Worm (Caenorhabditis elegans): Measurements from ENCODE around the gene F55G7.1.
A peak's percentile ranks its signal among the peaks of the same experiment; 100 is the strongest.

The F55G7.1 gene

DNA sequence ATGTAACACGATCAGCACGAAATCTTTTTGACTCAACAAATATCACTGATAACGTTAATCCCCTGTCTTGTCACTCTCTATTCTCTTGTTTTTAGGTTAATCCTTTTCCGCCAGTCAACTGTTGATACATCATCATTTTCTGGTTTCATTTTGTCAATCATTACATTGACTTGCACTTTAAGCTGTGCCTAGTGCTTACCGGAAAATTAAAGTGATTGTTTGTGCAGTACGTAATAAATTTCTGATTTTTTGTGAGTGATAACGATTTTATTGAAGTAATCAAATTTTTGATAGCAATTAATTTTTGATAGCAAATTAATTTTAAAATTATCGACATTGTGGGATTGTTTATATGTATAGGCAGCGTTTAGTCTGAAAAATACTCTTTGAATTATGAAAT, 15.1 kb upstream of the F55G7.1 start (continued):
- TF ChIP-seq sea-2 (GFP tag; optimal IDR thresholded peaks at IDR 0.05) (no peak), nhr-237 (tag; optimal IDR thresholded peaks at IDR 0.05) (no peak)

DNA sequence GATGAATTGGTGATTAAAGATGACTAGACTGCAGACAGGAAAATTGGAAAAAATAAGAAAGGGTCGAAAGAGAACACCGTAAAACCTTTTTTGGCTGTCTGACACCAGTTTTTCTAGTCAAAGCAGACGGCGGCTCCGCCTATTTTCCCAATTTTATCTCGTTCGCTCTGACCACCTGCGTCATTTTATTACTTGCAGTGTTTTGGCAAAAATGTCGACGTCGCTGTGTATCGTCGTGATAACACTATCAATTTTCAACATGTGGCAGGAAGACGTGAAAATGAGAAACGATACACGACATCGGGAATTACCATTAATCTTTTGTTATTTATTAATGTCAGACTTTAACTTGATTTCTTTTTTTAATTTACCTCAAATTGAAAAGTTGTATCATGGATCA, 14.2 kb upstream of the F55G7.1 start, which contains the start of gene Y62H9A.15:
TSS of gene Y62H9A.15 (minus strand) at position 100 of the 400 bp plus-strand sequence.
- TF ChIP-seq elt-3 (tag; optimal IDR thresholded peaks at IDR 0.05), result no peak
- TF ChIP-seq ceh-28 (tag; optimal IDR thresholded peaks at IDR 0.05), result no peak
- TF ChIP-seq elt-2 (tag; optimal IDR thresholded peaks at IDR 0.05), result peak; percentile 73

- TF ChIP-seq hmg-11 (tag; optimal IDR thresholded peaks at IDR 0.05), result no peak
- no peak for TF ChIP-seq R02D3.7 (tag; optimal IDR thresholded peaks at IDR 0.05)
- TF ChIP-seq ceh-28 (tag; optimal IDR thresholded peaks at IDR 0.05), result no peak
- no peak for TF ChIP-seq ceh-9 (tag; optimal IDR thresholded peaks at IDR 0.05)
- TF ChIP-seq nhr-67 (tag; optimal IDR thresholded peaks at IDR 0.05), result no peak
- no peak for TF ChIP-seq ztf-4 (tag; optimal IDR thresholded peaks at IDR 0.05)
- TF ChIP-seq nhr-11 (tag; optimal IDR thresholded peaks at IDR 0.05), result no peak
- TF ChIP-seq nhr-76 (tag; optimal IDR thresholded peaks at IDR 0.05), result no peak
- TF ChIP-seq zag-1 (tag; optimal IDR thresholded peaks at IDR 0.05), result no peak
Measured at ce11 chrX:11913824-11914223, 10.4 kb upstream of the F55G7.1 start, which contains the start of gene Y62H9A.12. Gene Y62H9A.12 (plus strand): TSS chrX:11914124.

ce11 chrX:11916705-11917104, 7.5 kb upstream of the F55G7.1 start, which contains the start of gene Y62H9A.13:
Gene Y62H9A.13 (plus strand): TSS chrX:11917005.
- no peak for TF ChIP-seq eor-1 (tag; optimal IDR thresholded peaks at IDR 0.05)
- TF ChIP-seq nfya-1 (tag; optimal IDR thresholded peaks at IDR 0.05; ENCODE audit: insufficient read depth), result no peak
- TF ChIP-seq elt-3 (tag; optimal IDR thresholded peaks at IDR 0.05), result no peak
- TF ChIP-seq R02D3.7 (tag; optimal IDR thresholded peaks at IDR 0.05), result no peak
- no peak for TF ChIP-seq nhr-77 (tag; optimal IDR thresholded peaks at IDR 0.05)
- no peak for TF ChIP-seq ztf-11 (tag; optimal IDR thresholded peaks at IDR 0.05)
- no peak for TF ChIP-seq ZK546.5 (tag; optimal IDR thresholded peaks at IDR 0.05)
- no peak for TF ChIP-seq unc-39 (tag; optimal IDR thresholded peaks at IDR 0.05)
- TF ChIP-seq unc-62 (GFP tag; optimal IDR thresholded peaks at IDR 0.05), result no peak
- no peak for TF ChIP-seq aly-2 (tag; optimal IDR thresholded peaks at IDR 0.05)
- TF ChIP-seq elt-2 (tag; optimal IDR thresholded peaks at IDR 0.05), result no peak

- TF ChIP-seq ceh-9 (tag; optimal IDR thresholded peaks at IDR 0.05) (no peak), fkh-10 (GFP tag; optimal IDR thresholded peaks at IDR 0.05) (no peak), nhr-12 (tag; optimal IDR thresholded peaks at IDR 0.05) (no peak), elt-2 (tag; optimal IDR thresholded peaks at IDR 0.05) (no peak), unc-39 (tag; optimal IDR thresholded peaks at IDR 0.05) (no peak), egl-5 (tag; optimal IDR thresholded peaks at IDR 0.05) (no peak), nhr-28 (tag; optimal IDR thresholded peaks at IDR 0.05) (no peak), sea-2 (GFP tag; optimal IDR thresholded peaks at IDR 0.05) (no peak)
Measured at ce11 chrX:11917994-11918393, 6.2 kb upstream of the F55G7.1 start, which contains the start of gene Y62H9A.16. Gene Y62H9A.16 (plus strand): TSS chrX:11918294.

DNA sequence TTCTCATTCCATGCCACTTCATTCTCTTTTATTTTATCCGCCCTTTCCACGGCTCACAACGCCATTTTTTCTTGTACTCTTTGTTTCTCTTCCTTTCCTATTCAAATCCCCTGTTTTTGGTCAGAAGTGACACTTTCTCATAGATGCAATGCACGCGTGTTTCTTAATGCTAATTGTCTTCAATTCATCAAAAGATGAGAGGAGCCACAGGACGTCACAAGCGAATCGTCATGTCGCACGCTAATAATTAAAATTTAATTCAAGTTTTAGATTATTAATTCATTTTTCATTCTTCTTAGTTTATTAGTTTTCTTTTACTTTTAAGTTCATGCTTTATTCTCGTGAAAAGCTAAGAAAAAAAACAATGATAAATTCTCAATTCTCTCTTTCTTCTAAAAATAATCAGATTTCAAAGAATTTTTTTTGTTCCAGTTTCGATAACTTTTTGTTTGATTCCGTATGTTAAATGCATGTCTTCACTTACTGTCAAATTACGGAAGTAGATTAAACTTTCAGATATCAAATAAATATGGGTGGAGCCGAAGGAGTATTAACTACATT, 3.4 kb upstream of the F55G7.1 start, which contains the start of gene Y62H9A.14:
TSS of gene Y62H9A.14 (plus strand) at position 511 of the 561 bp plus-strand sequence.
- TF ChIP-seq ama-1 (optimal IDR thresholded peaks at IDR 0.05) (no peak), egl-5 (tag; optimal IDR thresholded peaks at IDR 0.05) (no peak), aly-2 (tag; optimal IDR thresholded peaks at IDR 0.05) (no peak), fkh-10 (GFP tag; optimal IDR thresholded peaks at IDR 0.05) (no peak)

DNA sequence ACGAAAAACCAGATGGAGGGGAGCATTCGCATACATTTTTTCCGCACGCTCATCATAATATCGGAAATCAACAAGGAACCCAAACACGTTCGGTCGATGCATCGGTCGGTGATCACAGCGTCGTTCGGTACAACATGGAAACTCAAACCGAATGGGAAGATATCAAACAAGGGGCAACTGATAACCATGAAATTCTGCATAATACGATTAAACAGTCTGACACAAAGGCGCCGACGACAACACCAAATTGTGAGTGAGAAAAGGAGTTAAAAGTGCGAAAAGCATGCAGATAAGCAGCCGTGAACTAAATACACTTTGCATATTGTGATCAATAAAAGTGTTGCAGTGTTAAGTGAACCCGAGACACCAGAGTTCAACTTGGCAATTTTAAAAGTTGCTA, 1.0 kb downstream of the F55G7.1 start:
- no peak for TF ChIP-seq eor-1 (tag; optimal IDR thresholded peaks at IDR 0.05)
- peak; percentile 3 for TF ChIP-seq pqm-1 (tag; optimal IDR thresholded peaks at IDR 0.05)
- no peak for TF ChIP-seq nhr-76 (tag; optimal IDR thresholded peaks at IDR 0.05)
- no peak for TF ChIP-seq ceh-28 (tag; optimal IDR thresholded peaks at IDR 0.05)
- TF ChIP-seq nfya-1 (tag; optimal IDR thresholded peaks at IDR 0.05; ENCODE audit: insufficient read depth), result no peak
- TF ChIP-seq jun-1 (tag; optimal IDR thresholded peaks at IDR 0.05), result no peak
- no peak for TF ChIP-seq tbx-2 (tag; optimal IDR thresholded peaks at IDR 0.05)
- TF ChIP-seq elt-2 (tag; optimal IDR thresholded peaks at IDR 0.05), result peak; percentile 77
